Worm (Caenorhabditis elegans) whole organism, early embryonic: ENCODE measurements around the gene F07D3.3.

Experiments
- B0310.2 ChIP-seq: sonication (generic microtip); optimal IDR thresholded peaks from 2 replicates; lab custom pipeline; 2016; ENCODE audit warnings: mild to moderate bottlenecking, missing genetic modification characterization, missing compliant biosample characterization
- F13C5.2 ChIP-seq: sonication (generic microtip); optimal IDR thresholded peaks from 2 replicates; lab custom pipeline; 2017; ENCODE audit warnings: mild to moderate bottlenecking, missing genetic modification characterization, inconsistent platforms, missing compliant biosample characterization
- aly-1 ChIP-seq: sonication (generic microtip); optimal IDR thresholded peaks from 2 replicates; lab custom pipeline; 2016; ENCODE audit warnings: missing genetic modification characterization, missing compliant biosample characterization
- ama-1 ChIP-seq: fragments of 150-350 bp; optimal IDR thresholded peaks from 2 replicates; lab custom pipeline; 2014
- ceh-13 ChIP-seq: fragments of 200-800 bp; sonication (Bioruptor generic); optimal IDR thresholded peaks from 2 replicates; lab custom pipeline; 2018; ENCODE audit warnings: mild to moderate bottlenecking, missing genetic modification characterization, missing compliant biosample characterization
- ceh-36 ChIP-seq: sonication (generic microtip); optimal IDR thresholded peaks from 2 replicates; lab custom pipeline; 2016; ENCODE audit warnings: missing genetic modification characterization, inconsistent platforms, missing compliant biosample characterization
- ets-7 ChIP-seq: sonication (generic microtip); optimal IDR thresholded peaks from 2 replicates; lab custom pipeline; 2016; ENCODE audit warnings: missing genotype, missing genetic modification characterization, missing compliant biosample characterization
- flt-1 ChIP-seq: fragments of 200-800 bp; sonication (Bioruptor generic); IDR thresholded peaks from 2 replicates; pipeline ENCODE4 v1.3.6; 2022; ENCODE audit warnings: missing genetic modification characterization, missing compliant biosample characterization
- hmbx-1 ChIP-seq: sonication (generic microtip); optimal IDR thresholded peaks from 2 replicates; lab custom pipeline; 2016; ENCODE audit warnings: mild to moderate bottlenecking, missing genetic modification characterization, missing compliant biosample characterization
- hmg-4 ChIP-seq: fragments of 200-800 bp; sonication (Bioruptor generic); optimal IDR thresholded peaks from 2 replicates; lab custom pipeline; 2018; ENCODE audit warnings: mild to moderate bottlenecking, missing genetic modification characterization, missing compliant biosample characterization
- hnd-1 ChIP-seq: sonication (generic microtip); optimal IDR thresholded peaks from 2 replicates; lab custom pipeline; 2016; ENCODE audit warnings: missing genetic modification characterization, missing compliant biosample characterization
- pes-1 ChIP-seq: fragments of 200-800 bp; sonication (Bioruptor generic); IDR thresholded peaks from 2 replicates; pipeline ENCODE4 v1.3.6; 2022; ENCODE audit warnings: missing genetic modification reagents, missing genetic modification characterization, missing compliant biosample characterization
- scrt-1 ChIP-seq: fragments of 200-800 bp; sonication (Bioruptor generic); IDR thresholded peaks from 2 replicates; pipeline ENCODE4 v1.3.6; 2022; ENCODE audit warnings: missing genetic modification characterization, missing compliant biosample characterization
- sea-1 ChIP-seq: fragments of 200-800 bp; sonication (Bioruptor generic); conservative IDR thresholded peaks from 2 replicates; pipeline ENCODE4 v1.3.6; 2022; ENCODE audit warnings: missing genetic modification characterization, missing compliant biosample characterization
- tbx-11 ChIP-seq: fragments of 200-800 bp; sonication (Bioruptor generic); IDR thresholded peaks from 2 replicates; pipeline ENCODE4 v1.3.6; 2022; ENCODE audit warnings: missing genetic modification characterization, missing compliant biosample characterization
- tbx-37 ChIP-seq: fragments of 200-800 bp; sonication (Bioruptor generic); conservative IDR thresholded peaks from 2 replicates; pipeline ENCODE4 v1.3.6; 2022; ENCODE audit warnings: missing genetic modification reagents, missing genetic modification characterization, missing compliant biosample characterization
- tra-4 ChIP-seq: sonication (generic microtip); optimal IDR thresholded peaks from 2 replicates; lab custom pipeline; 2017; ENCODE audit warnings: missing genetic modification characterization, missing compliant biosample characterization

Gene F07D3.3

DNA sequence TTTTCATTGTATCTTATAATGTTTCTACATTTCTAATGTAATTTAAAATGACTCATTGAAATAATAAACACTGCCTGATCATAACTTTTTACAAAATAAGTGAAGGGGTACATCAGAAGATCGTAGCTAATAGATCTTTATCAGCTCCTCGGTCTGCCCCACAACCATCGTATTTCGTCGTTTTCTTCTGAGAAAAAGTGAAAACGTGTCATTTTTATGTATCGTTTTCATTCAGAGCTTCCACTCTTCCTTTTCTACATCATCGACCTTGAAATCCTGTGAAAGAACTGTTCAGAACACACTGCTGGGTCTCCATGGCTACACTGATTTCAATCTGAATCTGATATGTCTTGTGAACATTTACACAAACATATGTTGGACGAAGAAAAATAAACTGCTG lies 36.8 kb upstream of the F07D3.3 start:
- TF ChIP-seq ceh-13 (GFP tag; lab: Kevin White, UChicago) (no peak), ets-7 (tag; lab: Kevin White, UChicago) (no peak), sea-1 (GFP tag; lab: Robert Waterston, UW) (no peak), F13C5.2 (tag; lab: Kevin White, UChicago) (no peak), flt-1 (GFP tag; lab: Robert Waterston, UW) (no peak), pes-1 (GFP tag; lab: Robert Waterston, UW) (no peak), hnd-1 (tag; lab: Kevin White, UChicago) (no peak), tra-4 (tag; lab: Kevin White, UChicago) (no peak), B0310.2 (no peak), ceh-36 (tag; lab: Kevin White, UChicago) (no peak), tbx-11 (GFP tag; lab: Robert Waterston, UW) (no peak), hmg-4 (GFP tag; lab: Kevin White, UChicago) (no peak), scrt-1 (GFP tag; lab: Robert Waterston, UW) (no peak), aly-1 (tag; lab: Kevin White, UChicago) (no peak), ama-1 (no peak), tbx-37 (GFP tag; lab: Robert Waterston, UW) (no peak), hmbx-1 (tag; lab: Kevin White, UChicago) (no peak)

DNA sequence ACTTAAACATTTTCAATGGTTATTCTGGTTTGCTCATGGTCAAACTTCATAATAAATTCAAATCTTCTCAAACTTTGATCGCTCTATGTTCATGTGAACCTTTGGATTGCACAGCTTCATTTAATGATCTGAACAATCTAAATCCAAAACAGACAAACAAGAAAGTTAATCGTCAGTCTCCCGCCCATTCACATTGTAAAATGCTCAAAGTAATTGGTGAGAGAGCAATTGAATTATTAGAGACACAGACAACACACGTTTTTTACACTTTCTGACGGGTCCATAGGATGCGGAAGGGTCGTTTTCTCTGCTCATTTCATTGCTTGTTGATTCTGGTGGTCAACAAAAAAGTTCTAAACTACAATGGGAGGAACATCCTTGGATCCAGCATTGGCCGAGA lies 34.2 kb upstream of the F07D3.3 start, which contains the start of gene gsnl-1:
Gene gsnl-1 (plus strand): TSS at position 301 of the 400 bp plus-strand sequence.
- TF ChIP-seq tra-4 (tag; lab: Kevin White, UChicago) (no peak), tbx-11 (GFP tag; lab: Robert Waterston, UW) (no peak), ets-7 (tag; lab: Kevin White, UChicago) (no peak), pes-1 (GFP tag; lab: Robert Waterston, UW) (no peak), flt-1 (GFP tag; lab: Robert Waterston, UW) (no peak), sea-1 (GFP tag; lab: Robert Waterston, UW) (no peak), ceh-36 (tag; lab: Kevin White, UChicago) (no peak), hmg-4 (GFP tag; lab: Kevin White, UChicago) (no peak), hmbx-1 (tag; lab: Kevin White, UChicago) (no peak), B0310.2 (no peak), ceh-13 (GFP tag; lab: Kevin White, UChicago) (no peak), scrt-1 (GFP tag; lab: Robert Waterston, UW) (no peak), F13C5.2 (tag; lab: Kevin White, UChicago) (no peak), ama-1 (no peak), aly-1 (tag; lab: Kevin White, UChicago) (no peak), hnd-1 (tag; lab: Kevin White, UChicago) (no peak), tbx-37 (GFP tag; lab: Robert Waterston, UW) (no peak)

DNA sequence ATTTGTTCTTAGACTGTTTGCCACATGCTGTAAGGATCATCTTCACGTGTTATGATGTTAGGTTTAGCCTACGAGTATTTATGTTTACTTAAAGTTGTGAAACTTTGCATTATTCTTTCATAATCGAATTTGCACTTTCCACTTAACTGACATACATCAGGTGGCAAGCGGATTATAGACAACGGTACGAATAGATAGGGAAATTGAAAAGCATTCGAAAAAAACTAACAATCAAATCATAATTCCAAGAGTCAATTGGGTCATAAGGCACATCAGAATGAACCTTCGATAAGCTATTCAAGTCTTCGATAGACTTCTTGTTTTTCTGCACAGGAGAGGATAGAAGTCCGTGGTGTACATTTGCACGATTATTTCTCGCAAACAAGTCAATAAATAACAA lies 30.0 kb upstream of the F07D3.3 start:
- TF ChIP-seq F13C5.2 (tag; lab: Kevin White, UChicago) (no peak), ceh-36 (tag; lab: Kevin White, UChicago) (no peak), sea-1 (GFP tag; lab: Robert Waterston, UW) (no peak), tbx-37 (GFP tag; lab: Robert Waterston, UW) (no peak), hmg-4 (GFP tag; lab: Kevin White, UChicago) (no peak), tbx-11 (GFP tag; lab: Robert Waterston, UW) (no peak), pes-1 (GFP tag; lab: Robert Waterston, UW) (no peak), hmbx-1 (tag; lab: Kevin White, UChicago) (no peak), ceh-13 (GFP tag; lab: Kevin White, UChicago) (no peak), tra-4 (tag; lab: Kevin White, UChicago) (no peak), ama-1 (no peak), hnd-1 (tag; lab: Kevin White, UChicago) (no peak), B0310.2 (no peak), aly-1 (tag; lab: Kevin White, UChicago) (no peak), scrt-1 (GFP tag; lab: Robert Waterston, UW) (no peak), flt-1 (GFP tag; lab: Robert Waterston, UW) (no peak), ets-7 (tag; lab: Kevin White, UChicago) (no peak)

DNA sequence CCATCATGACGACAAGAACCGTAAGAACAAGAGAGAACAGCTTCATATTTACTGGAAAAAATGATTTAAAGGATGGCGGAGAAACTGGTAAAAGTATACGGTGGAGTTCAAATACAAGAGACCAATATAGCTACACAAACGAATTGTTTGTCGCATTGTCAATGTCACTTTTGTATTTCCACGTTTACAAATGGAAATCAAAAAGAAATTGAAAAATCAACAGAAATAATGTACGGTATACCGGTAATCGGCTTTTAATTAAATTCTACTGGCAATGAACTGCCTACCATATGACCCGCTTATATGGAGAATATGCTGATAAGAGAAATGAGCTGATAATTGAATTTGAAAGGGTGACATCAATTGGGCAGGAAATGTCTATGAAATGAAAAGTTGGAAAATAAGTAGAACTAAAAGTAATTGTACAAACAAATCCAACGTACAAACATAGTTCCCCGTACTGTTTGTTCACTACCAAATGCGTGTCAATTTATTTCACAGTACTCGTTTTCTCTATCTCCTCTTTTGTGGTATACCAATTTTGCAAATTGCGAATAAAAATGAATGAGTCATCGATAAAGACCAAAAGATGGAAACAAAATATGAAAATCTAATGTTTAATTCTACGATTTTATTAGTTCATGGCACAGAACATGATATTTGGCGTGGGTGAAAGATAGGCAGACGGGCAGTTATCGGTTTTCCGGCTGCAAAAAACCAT lies 29.1 kb upstream of the F07D3.3 start, which contains the start of gene K06A4.7:
Gene K06A4.7 (minus strand): TSS at position 51 of the 721 bp plus-strand sequence.
- no peak for TF ChIP-seq pes-1 (GFP tag; lab: Robert Waterston, UW)

DNA sequence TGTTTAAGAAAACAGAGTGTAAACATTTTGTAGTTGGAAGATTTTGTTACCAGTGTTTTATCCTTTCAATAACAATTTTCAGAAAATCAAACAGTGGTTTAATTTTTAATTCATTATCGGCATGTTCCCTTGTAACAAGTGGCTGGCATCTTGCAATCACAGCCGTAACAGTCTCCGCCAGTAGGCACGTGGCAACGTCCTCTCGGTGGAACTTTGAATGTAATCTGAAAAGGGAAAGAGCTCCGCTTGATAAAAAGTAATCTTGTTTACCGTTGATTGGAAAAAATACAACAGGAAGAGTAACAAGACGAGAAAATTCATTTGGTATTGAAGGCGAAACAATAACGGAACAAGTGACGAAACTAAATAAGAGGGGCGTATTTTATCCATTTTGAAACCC lies 26.9 kb upstream of the F07D3.3 start, which contains the start of gene K06A4.10:
Gene K06A4.10 (minus strand): TSS at position 390 of the 400 bp plus-strand sequence.
- TF ChIP-seq scrt-1 (GFP tag; lab: Robert Waterston, UW) (no peak), B0310.2 (no peak), ceh-13 (GFP tag; lab: Kevin White, UChicago) (no peak), hnd-1 (tag; lab: Kevin White, UChicago) (no peak), hmg-4 (GFP tag; lab: Kevin White, UChicago) (no peak), tra-4 (tag; lab: Kevin White, UChicago) (no peak), tbx-11 (GFP tag; lab: Robert Waterston, UW) (no peak), flt-1 (GFP tag; lab: Robert Waterston, UW) (no peak), pes-1 (GFP tag; lab: Robert Waterston, UW) (no peak), F13C5.2 (tag; lab: Kevin White, UChicago) (no peak), ceh-36 (tag; lab: Kevin White, UChicago) (no peak), sea-1 (GFP tag; lab: Robert Waterston, UW) (no peak), hmbx-1 (tag; lab: Kevin White, UChicago) (no peak), ets-7 (tag; lab: Kevin White, UChicago) (no peak), tbx-37 (GFP tag; lab: Robert Waterston, UW) (no peak), ama-1 (no peak), aly-1 (tag; lab: Kevin White, UChicago) (no peak)

DNA sequence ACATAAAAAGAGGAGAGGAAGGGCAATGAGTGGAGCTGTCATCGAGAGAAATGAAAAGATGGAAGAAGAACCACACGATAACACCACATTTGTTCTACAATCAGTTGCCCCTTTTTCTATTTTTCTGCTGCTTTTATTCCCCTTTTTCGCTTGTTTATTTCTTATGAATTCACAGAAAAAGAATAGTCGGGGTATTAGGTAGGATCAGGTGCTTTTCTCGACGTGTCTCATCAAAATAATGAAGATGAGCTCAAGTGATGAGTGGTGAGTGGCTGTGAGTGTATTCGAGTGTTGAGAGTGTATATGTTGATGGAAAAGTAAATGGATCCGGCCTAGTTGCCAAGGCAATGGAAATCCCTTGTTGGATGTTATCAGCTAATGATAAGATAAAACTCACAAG lies 23.0 kb upstream of the F07D3.3 start:
- TF ChIP-seq tbx-37 (GFP tag; lab: Robert Waterston, UW) (no peak), scrt-1 (GFP tag; lab: Robert Waterston, UW) (no peak), tra-4 (tag; lab: Kevin White, UChicago) (no peak), ets-7 (tag; lab: Kevin White, UChicago) (no peak), ceh-36 (tag; lab: Kevin White, UChicago) (no peak), aly-1 (tag; lab: Kevin White, UChicago) (no peak), tbx-11 (GFP tag; lab: Robert Waterston, UW) (no peak), hmbx-1 (tag; lab: Kevin White, UChicago) (no peak), B0310.2 (no peak), flt-1 (GFP tag; lab: Robert Waterston, UW) (no peak), ama-1 (no peak), hmg-4 (GFP tag; lab: Kevin White, UChicago) (no peak)
